Worm (Caenorhabditis elegans): ENCODE results near the gene B0507.6.

Gene B0507.6

DNA sequence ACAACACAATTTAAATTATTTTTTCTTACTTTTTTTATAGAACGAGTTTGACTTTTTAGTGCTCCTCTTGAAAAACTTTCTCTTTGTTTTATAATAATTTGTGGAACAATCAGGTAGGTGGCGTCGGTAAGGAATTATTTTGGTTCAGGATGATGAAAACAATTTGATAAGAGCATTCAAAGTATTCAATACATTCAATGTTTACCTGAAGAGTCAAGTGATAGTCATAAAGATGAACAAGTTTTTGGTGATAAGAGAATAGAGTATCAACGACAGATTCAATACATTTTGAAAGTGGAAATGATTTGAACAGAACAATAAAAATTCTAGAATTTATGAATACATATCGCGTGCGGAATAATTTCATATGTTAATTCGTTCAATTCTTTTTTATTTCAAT lies 21.5 kb downstream of the B0507.6 start (continued):
- TF ChIP-seq daf-16 (GFP tag; optimal IDR thresholded peaks at IDR 0.05), result no peak
- TF ChIP-seq daf-16 (tag; optimal IDR thresholded peaks at IDR 0.05), result peak; percentile 92
- no peak for TF ChIP-seq lin-15B (tag; optimal IDR thresholded peaks at IDR 0.05)
- no peak for TF ChIP-seq unc-39 (tag; optimal IDR thresholded peaks at IDR 0.05)
- TF ChIP-seq pqm-1 (tag; optimal IDR thresholded peaks at IDR 0.05), result peak; percentile 85
- peak; percentile 18; the same call in 1 of the 2 replicates for TF ChIP-seq tra-1 (GFP tag; IDR thresholded peaks at IDR 0.05)
- no peak for TF ChIP-seq nhr-10 (tag; optimal IDR thresholded peaks at IDR 0.05)
- no peak for TF ChIP-seq dpl-1 (GFP tag; optimal IDR thresholded peaks at IDR 0.05)
- TF ChIP-seq cey-2 (tag; optimal IDR thresholded peaks at IDR 0.05; ENCODE audit: borderline replicate concordance, insufficient read depth), result no peak
- TF ChIP-seq lin-13 (GFP tag; optimal IDR thresholded peaks at IDR 0.05), result no peak
- TF ChIP-seq nhr-76 (tag; optimal IDR thresholded peaks at IDR 0.05), result no peak
- TF ChIP-seq ZK337.2 (GFP tag; IDR thresholded peaks at IDR 0.05), result no peak
- TF ChIP-seq skn-1 (tag; optimal IDR thresholded peaks at IDR 0.05), result no peak
- TF ChIP-seq Y105C5A.15 (GFP tag; IDR thresholded peaks at IDR 0.05), result no peak
- no peak for TF ChIP-seq nhr-237 (tag; optimal IDR thresholded peaks at IDR 0.05)
- TF ChIP-seq T26A8.4 (GFP tag; IDR thresholded peaks at IDR 0.05), result no peak

DNA sequence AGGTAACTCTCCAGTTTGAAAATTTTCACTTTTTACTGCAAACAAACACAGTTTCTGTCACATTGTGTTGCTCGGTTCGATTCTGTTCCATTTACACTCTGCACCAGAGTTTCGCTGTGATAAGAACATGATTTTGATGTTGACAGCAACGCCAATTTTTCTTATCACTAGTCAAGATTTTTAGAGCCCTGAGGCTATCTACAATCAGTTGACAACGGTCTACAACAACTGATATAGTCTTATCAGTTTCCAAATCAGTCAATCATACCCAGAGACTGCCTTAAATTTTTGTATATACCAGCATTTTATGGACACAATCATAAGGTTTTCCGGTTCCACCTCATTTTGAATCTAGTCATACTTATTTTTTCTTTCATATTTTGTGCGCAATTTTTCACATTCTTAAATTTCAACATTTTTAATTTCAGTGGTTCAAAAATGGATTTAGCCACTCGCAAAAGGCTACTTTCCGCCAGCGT lies 22.6 kb downstream of the B0507.6 start, which contains the start of gene B0507.3:
Gene B0507.3, plus strand, starts transcription at position 429 of the 479 bp plus-strand sequence.
- TF ChIP-seq daf-12 (tag; optimal IDR thresholded peaks at IDR 0.05) (no peak), rbr-2 (tag; optimal IDR thresholded peaks at IDR 0.05) (no peak), ceh-32 (tag; optimal IDR thresholded peaks at IDR 0.05; ENCODE audit: poor library complexity) (no peak), D1046.2 (GFP tag; IDR thresholded peaks at IDR 0.05) (no peak), arid-1 (GFP tag; conservative IDR thresholded peaks at IDR 0.05) (no peak), nhr-76 (tag; optimal IDR thresholded peaks at IDR 0.05) (no peak), Y75B8A.6 (GFP tag; IDR thresholded peaks at IDR 0.05) (no peak), nhr-25 (tag; optimal IDR thresholded peaks at IDR 0.05; ENCODE audit: borderline replicate concordance, insufficient read depth) (no peak), fkh-10 (GFP tag; optimal IDR thresholded peaks at IDR 0.05) (no peak), saeg-2 (GFP tag; IDR thresholded peaks at IDR 0.05) (no peak), hmg-1.1 (GFP tag; IDR thresholded peaks at IDR 0.05) (no peak), dmd-8 (GFP tag; IDR thresholded peaks at IDR 0.05) (no peak), ztf-7 (tag; optimal IDR thresholded peaks at IDR 0.05) (no peak), cey-2 (tag; optimal IDR thresholded peaks at IDR 0.05; ENCODE audit: borderline replicate concordance, insufficient read depth) (peak; percentile 70), nhr-77 (tag; optimal IDR thresholded peaks at IDR 0.05) (peak; percentile 88), jun-1 (tag; optimal IDR thresholded peaks at IDR 0.05) (no peak), mxl-3 (GFP tag; optimal IDR thresholded peaks at IDR 0.05) (peak; percentile 7), lin-1 (GFP tag; IDR thresholded peaks at IDR 0.05) (peak; percentile 96), ZK337.2 (GFP tag; IDR thresholded peaks at IDR 0.05) (no peak), mxl-2 (GFP tag; conservative IDR thresholded peaks at IDR 0.05) (no peak), unc-62 (GFP tag; optimal IDR thresholded peaks at IDR 0.05 in 1 of 2) (peak; percentile 13 to 25), unc-62 (tag; optimal IDR thresholded peaks at IDR 0.05) (no peak), nhr-102 (tag; optimal IDR thresholded peaks at IDR 0.05) (peak; percentile 85), mdl-1 (tag; optimal IDR thresholded peaks at IDR 0.05) (peak in 1 of 2 experiments; percentile 3), ceh-28 (tag; optimal IDR thresholded peaks at IDR 0.05) (no peak), lsy-2 (tag; optimal IDR thresholded peaks at IDR 0.05) (no peak), Y48G9A.11 (GFP tag; IDR thresholded peaks at IDR 0.05) (no peak), dmd-6 (GFP tag; IDR thresholded peaks at IDR 0.05) (peak; percentile 99), nhr-41 (GFP tag; IDR thresholded peaks at IDR 0.05) (peak; percentile 77), lin-29 (GFP tag; IDR thresholded peaks at IDR 0.05) (no peak), pha-4 (GFP tag; IDR thresholded peaks at IDR 0.05) (peak; percentile 59; the same call in 1 of the 2 replicates), pha-4 (tag; optimal IDR thresholded peaks at IDR 0.05) (no peak), aly-2 (tag; optimal IDR thresholded peaks at IDR 0.05) (no peak), duxl-1 (tag; optimal IDR thresholded peaks at IDR 0.05; ENCODE audit: poor library complexity) (no peak), mes-2 (tag; optimal IDR thresholded peaks at IDR 0.05; ENCODE audit: poor library complexity, severe bottlenecking) (no peak), tra-1 (GFP tag; IDR thresholded peaks at IDR 0.05) (peak; percentile 98), unc-39 (tag; optimal IDR thresholded peaks at IDR 0.05) (no peak), hlh-30 (tag; optimal IDR thresholded peaks at IDR 0.05; ENCODE audit: insufficient read depth) (peak; percentile 51), madf-9 (GFP tag; conservative IDR thresholded peaks at IDR 0.05) (no peak)

Measured in whole organism, L4 larva.